Fruit fly (Drosophila melanogaster) whole organism, embryonic: ENCODE data around the gene CG1640.
A peak's percentile ranks its signal among the peaks of the same experiment; 100 is the strongest.

Experiments used
- Bteb2 ChIP-seq: fragments of 200-800 bp; sonication (Bioruptor generic); optimal IDR thresholded peaks from 2 replicates; lab custom pipeline; 2016; ENCODE audit warnings: missing biosample characterization, missing genetic modification characterization
- CG10209 ChIP-seq: fragments of 200-800 bp; sonication (Bioruptor generic); optimal IDR thresholded peaks from 3 replicates; lab custom pipeline; 2017; ENCODE audit warnings: missing biosample characterization, mild to moderate bottlenecking, missing genetic modification characterization, missing genetic modification reagents
- CG11093 ChIP-seq: fragments of 200-800 bp; sonication (Bioruptor generic); IDR thresholded peaks from 3 replicates; pipeline ENCODE4 v1.3.6; 2022; ENCODE audit warnings: missing biosample characterization, missing genetic modification characterization
- CG12104 ChIP-seq: fragments of 200-800 bp; sonication (Bioruptor generic); optimal IDR thresholded peaks from 3 replicates; lab custom pipeline; 2016; ENCODE audit warnings: missing biosample characterization, missing genetic modification characterization
- CG12155 ChIP-seq: fragments of 200-800 bp; sonication (Bioruptor generic); optimal IDR thresholded peaks from 3 replicates; lab custom pipeline; 2016; ENCODE audit warnings: missing biosample characterization, missing genetic modification characterization
- CG13296 ChIP-seq: fragments of 200-800 bp; sonication (Bioruptor generic); optimal IDR thresholded peaks from 3 replicates; lab custom pipeline; 2018; ENCODE audit warnings: missing biosample characterization, mild to moderate bottlenecking, missing genetic modification characterization
- CG13424 ChIP-seq: fragments of 200-800 bp; sonication (Bioruptor generic); optimal IDR thresholded peaks from 2 replicates; lab custom pipeline; 2019; ENCODE audit warnings: missing biosample characterization, mild to moderate bottlenecking, missing genetic modification characterization, moderate library complexity
- CG17359 ChIP-seq: fragments of 200-800 bp; sonication (Bioruptor generic); optimal IDR thresholded peaks from 3 replicates; lab custom pipeline; 2018; ENCODE audit warnings: missing biosample characterization, mild to moderate bottlenecking, missing genetic modification characterization, moderate library complexity
- CG17361 ChIP-seq: fragments of 200-800 bp; sonication (Bioruptor generic); IDR thresholded peaks from 3 replicates; pipeline ENCODE4 v1.3.6; 2022; ENCODE audit warnings: missing biosample characterization, missing genetic modification characterization
- CG18764 ChIP-seq: fragments of 200-800 bp; sonication (Bioruptor generic); optimal IDR thresholded peaks from 3 replicates; lab custom pipeline; 2016; ENCODE audit warnings: missing biosample characterization, missing genetic modification characterization
- CG2116 ChIP-seq: fragments of 200-800 bp; sonication (Bioruptor generic); optimal IDR thresholded peaks from 3 replicates; lab custom pipeline; 2018; ENCODE audit warnings: missing biosample characterization, mild to moderate bottlenecking, missing genetic modification characterization
- CG3065 ChIP-seq: fragments of 200-800 bp; sonication (Bioruptor generic); optimal IDR thresholded peaks from 2 replicates; lab custom pipeline; 2016; ENCODE audit warnings: missing biosample characterization, missing genetic modification characterization
- CG31388 ChIP-seq: fragments of 200-800 bp; sonication (Bioruptor generic); optimal IDR thresholded peaks from 2 replicates; lab custom pipeline; 2016; ENCODE audit warnings: missing biosample characterization, missing genetic modification characterization
- CG3838 ChIP-seq: fragments of 200-800 bp; sonication (Bioruptor generic); optimal IDR thresholded peaks from 3 replicates; lab custom pipeline; 2016; ENCODE audit warnings: missing biosample characterization, missing genetic modification characterization
- CG3995 ChIP-seq: fragments of 200-800 bp; sonication (Bioruptor generic); optimal IDR thresholded peaks from 3 replicates; lab custom pipeline; 2016; ENCODE audit warnings: missing biosample characterization, missing genetic modification characterization
- CG4328 ChIP-seq: fragments of 200-800 bp; sonication (Bioruptor generic); optimal IDR thresholded peaks from 3 replicates; lab custom pipeline; 2017; ENCODE audit warnings: missing biosample characterization, missing genetic modification reagents, missing genetic modification characterization
- CG4360 ChIP-seq: fragments of 200-800 bp; sonication (Bioruptor generic); IDR thresholded peaks from 2 replicates; pipeline ENCODE4 v1.3.6; 2022; ENCODE audit warnings: missing biosample characterization, missing genetic modification characterization
- CG6175 ChIP-seq: fragments of 200-800 bp; sonication (Bioruptor generic); IDR thresholded peaks from 3 replicates; pipeline ENCODE4 v1.3.6; 2022; ENCODE audit warnings: missing biosample characterization, missing genetic modification characterization
- CG6654 ChIP-seq: fragments of 200-800 bp; sonication (Bioruptor generic); optimal IDR thresholded peaks from 2 replicates; lab custom pipeline; 2017; ENCODE audit warnings: missing biosample characterization, mild to moderate bottlenecking, missing genetic modification characterization
- CG7357 ChIP-seq: fragments of 200-800 bp; sonication (Bioruptor generic); IDR thresholded peaks from 3 replicates; pipeline ENCODE4 v1.3.6; 2022; ENCODE audit warnings: missing biosample characterization, missing genetic modification characterization
- CG7556 ChIP-seq: fragments of 200-800 bp; sonication (Bioruptor generic); optimal IDR thresholded peaks from 2 replicates; lab custom pipeline; 2017; ENCODE audit warnings: missing biosample characterization, mild to moderate bottlenecking, missing genetic modification characterization
- D19A ChIP-seq: fragments of 200-800 bp; optimal IDR thresholded peaks from 3 replicates; lab custom pipeline; 2019; ENCODE audit warnings: missing biosample characterization, mild to moderate bottlenecking, missing genetic modification characterization, moderate library complexity
- Dbx ChIP-seq: fragments of 200-800 bp; sonication (Bioruptor generic); IDR thresholded peaks from 3 replicates; pipeline ENCODE4 v1.3.6; 2022; ENCODE audit warnings: missing biosample characterization, missing genetic modification characterization
- Doc2 ChIP-seq: fragments of 200-800 bp; sonication (Bioruptor generic); IDR thresholded peaks from 2 replicates; pipeline ENCODE4 v1.3.6; 2022; ENCODE audit warnings: missing biosample characterization, missing genetic modification characterization
- Doc3 ChIP-seq: fragments of 200-800 bp; sonication (Bioruptor generic); IDR thresholded peaks from 3 replicates; pipeline ENCODE4 v1.3.6; 2022; ENCODE audit warnings: missing biosample characterization, missing genetic modification characterization; ENCODE audit not compliant: partially characterized antibody
- Dref ChIP-seq: fragments of 200-800 bp; sonication (Bioruptor generic); IDR thresholded peaks from 2 replicates; pipeline ENCODE4 v1.3.6; 2022; ENCODE audit warnings: missing biosample characterization, missing genetic modification characterization
- Gug ChIP-seq: fragments of 200-800 bp; sonication (Bioruptor generic); IDR thresholded peaks from 4 replicates; pipeline ENCODE4 v1.3.6; 2022; ENCODE audit warnings: missing biosample characterization, missing genetic modification characterization
- HLH3B ChIP-seq: fragments of 200-800 bp; sonication (Bioruptor generic); IDR thresholded peaks from 2 replicates; pipeline ENCODE4 v1.3.6; 2022; ENCODE audit warnings: missing biosample characterization, missing genetic modification characterization
- HmgD ChIP-seq: fragments of 200-800 bp; sonication (Bioruptor generic); optimal IDR thresholded peaks from 3 replicates; lab custom pipeline; 2016; ENCODE audit warnings: missing biosample characterization, missing genetic modification characterization
- Myb ChIP-seq: fragments of 200-800 bp; sonication (Bioruptor generic); optimal IDR thresholded peaks from 2 replicates; lab custom pipeline; 2016; ENCODE audit warnings: missing biosample characterization, missing genetic modification characterization
- Nf-YB ChIP-seq: fragments of 200-800 bp; sonication (Bioruptor generic); optimal IDR thresholded peaks from 3 replicates; lab custom pipeline; 2019; ENCODE audit warnings: missing biosample characterization, mild to moderate bottlenecking, missing genetic modification characterization, moderate library complexity
- Optix ChIP-seq: fragments of 200-800 bp; sonication (Bioruptor generic); IDR thresholded peaks from 3 replicates; pipeline ENCODE4 v1.3.6; 2022; ENCODE audit warnings: missing biosample characterization, missing genetic modification characterization
- Poxn ChIP-seq: fragments of 200-800 bp; sonication (Bioruptor generic); IDR thresholded peaks from 2 replicates; pipeline ENCODE4 v1.3.6; 2022; ENCODE audit warnings: missing biosample characterization, missing genetic modification characterization
- Spps ChIP-seq: fragments of 200-800 bp; sonication (Bioruptor generic); optimal IDR thresholded peaks from 2 replicates; lab custom pipeline; 2018; ENCODE audit warnings: missing biosample characterization, mild to moderate bottlenecking, missing genetic modification characterization
- TFAM ChIP-seq: fragments of 200-800 bp; sonication (Bioruptor generic); optimal IDR thresholded peaks from 2 replicates; lab custom pipeline; 2017; ENCODE audit warnings: missing biosample characterization, missing genetic modification characterization, inconsistent platforms
- Taf1 ChIP-seq: fragments of 200-800 bp; sonication (Bioruptor generic); IDR thresholded peaks from 2 replicates; pipeline ENCODE4 v1.3.6; 2022; ENCODE audit warnings: missing biosample characterization, missing genetic modification characterization
- bsh ChIP-seq, 2 experiments: fragments of 200-800 bp; sonication (Bioruptor generic); optimal IDR thresholded peaks; 2 replicates each; lab custom pipeline; 2017 to 2018; ENCODE audit warnings: mild to moderate bottlenecking in 2 of 2, missing biosample characterization in 2 of 2, missing genetic modification characterization in 2 of 2, moderate library complexity in 1 of 2
- chinmo ChIP-seq: fragments of 200-800 bp; sonication (Bioruptor generic); IDR thresholded peaks from 4 replicates; pipeline ENCODE4 v1.3.6; 2022; ENCODE audit warnings: missing biosample characterization, missing genetic modification characterization; ENCODE audit not compliant: partially characterized antibody
- croc ChIP-seq: fragments of 200-800 bp; sonication (Bioruptor generic); conservative IDR thresholded peaks from 3 replicates; pipeline ENCODE4 v1.3.6; 2022; ENCODE audit warnings: missing biosample characterization, missing genetic modification characterization
- dmrt11E ChIP-seq: fragments of 200-800 bp; sonication (Bioruptor generic); optimal IDR thresholded peaks from 3 replicates; lab custom pipeline; 2018; ENCODE audit warnings: missing biosample characterization, mild to moderate bottlenecking, missing genetic modification characterization, moderate library complexity
- dysf ChIP-seq: fragments of 200-800 bp; sonication (Bioruptor generic); IDR thresholded peaks from 3 replicates; pipeline ENCODE4 v1.3.6; 2022; ENCODE audit warnings: missing biosample characterization, missing genetic modification characterization
- eyg ChIP-seq: fragments of 200-800 bp; sonication (Bioruptor generic); optimal IDR thresholded peaks from 3 replicates; lab custom pipeline; 2016; ENCODE audit warnings: missing biosample characterization, missing genetic modification characterization
- fd96Cb ChIP-seq: fragments of 200-800 bp; sonication (Bioruptor generic); optimal IDR thresholded peaks from 2 replicates; lab custom pipeline; 2018; ENCODE audit warnings: missing biosample characterization, mild to moderate bottlenecking, missing genetic modification characterization, moderate library complexity
- gro ChIP-seq: fragments of 200-800 bp; sonication (Bioruptor generic); optimal IDR thresholded peaks from 2 replicates; lab custom pipeline; 2016; ENCODE audit warnings: missing biosample characterization, missing genetic modification characterization
- gsb ChIP-seq: fragments of 200-800 bp; sonication (Bioruptor generic); IDR thresholded peaks from 2 replicates; pipeline ENCODE4 v1.3.6; 2022; ENCODE audit warnings: missing biosample characterization, missing genetic modification characterization
- insv ChIP-seq, 2 experiments: fragments of 200-800 bp; sonication (Bioruptor generic); optimal IDR thresholded peaks; 3 replicates each; lab custom pipeline; 2016 to 2018; ENCODE audit warnings: missing biosample characterization in 2 of 2, missing genetic modification characterization in 2 of 2
- maf-S ChIP-seq: fragments of 200-800 bp; sonication (Bioruptor generic); optimal IDR thresholded peaks from 2 replicates; lab custom pipeline; 2016; ENCODE audit warnings: missing biosample characterization, missing genetic modification characterization
- nerfin-1 ChIP-seq: fragments of 200-800 bp; sonication (Bioruptor generic); optimal IDR thresholded peaks from 3 replicates; lab custom pipeline; 2019; ENCODE audit warnings: missing biosample characterization, mild to moderate bottlenecking, missing genetic modification characterization, moderate library complexity
- onecut ChIP-seq: fragments of 200-800 bp; sonication (Bioruptor generic); IDR thresholded peaks from 2 replicates; pipeline ENCODE4 v1.3.6; 2022; ENCODE audit warnings: missing biosample characterization, missing genetic modification characterization
- repo ChIP-seq: fragments of 200-800 bp; sonication (Bioruptor generic); optimal IDR thresholded peaks from 2 replicates; lab custom pipeline; 2016; ENCODE audit warnings: missing biosample characterization, missing genetic modification characterization
- sisA ChIP-seq: fragments of 200-800 bp; sonication (Bioruptor generic); IDR thresholded peaks from 2 replicates; pipeline ENCODE4 v1.3.6; 2022; ENCODE audit warnings: missing biosample characterization, missing genetic modification characterization
- tap ChIP-seq: fragments of 200-800 bp; optimal IDR thresholded peaks from 3 replicates; lab custom pipeline; 2019; ENCODE audit warnings: missing biosample characterization, mild to moderate bottlenecking, missing genetic modification characterization, moderate library complexity

CG1640 gene

dm6 chrX:13323114-13323513 lies 47.3 kb upstream of the CG1640 start (continued):
- TF ChIP-seq CG12155 (GFP tag; lab: Kevin White, UChicago): peak; percentile 60
- no peak for TF ChIP-seq gro (GFP tag; lab: Kevin White, UChicago)
- peak; percentile 46 for TF ChIP-seq CG31388
- peak; percentile 46 for TF ChIP-seq CG3065
- TF ChIP-seq maf-S (GFP tag; lab: Kevin White, UChicago): peak; percentile 73
- TF ChIP-seq CG3995 (GFP tag; lab: Kevin White, UChicago): no peak
- TF ChIP-seq fd96Cb (tag; lab: Kevin White, UChicago): peak; percentile 58
- TF ChIP-seq CG2116 (GFP tag; lab: Kevin White, UChicago): peak; percentile 26
- no peak for TF ChIP-seq Poxn (GFP tag; lab: Robert Waterston, UW)
- TF ChIP-seq dysf: peak; percentile 72
- TF ChIP-seq CG7357 (GFP tag; lab: Robert Waterston, UW): no peak
- TF ChIP-seq CG12104 (GFP tag; lab: Kevin White, UChicago): peak; percentile 53
- peak; percentile 48 for TF ChIP-seq D19A (tag; lab: Kevin White, UChicago)
- peak; percentile 20 for TF ChIP-seq dmrt11E
- no peak for TF ChIP-seq Doc3 (GFP tag; lab: Robert Waterston, UW)
- TF ChIP-seq Nf-YB (GFP tag; lab: Kevin White, UChicago): peak; percentile 30
- TF ChIP-seq Doc2 (GFP tag; lab: Robert Waterston, UW): no peak
- TF ChIP-seq repo (GFP tag; lab: Kevin White, UChicago): peak; percentile 39
- no peak for TF ChIP-seq HLH3B (GFP tag; lab: Robert Waterston, UW)
- TF ChIP-seq CG10209 (GFP tag; lab: Kevin White, UChicago): peak; percentile 62
- peak; percentile 57 for TF ChIP-seq CG13296 (GFP tag; lab: Kevin White, UChicago)
- no peak for TF ChIP-seq gsb (GFP tag; lab: Robert Waterston, UW)
- TF ChIP-seq CG11093 (GFP tag; lab: Robert Waterston, UW): peak; percentile 60; the same call in 2 of the 3 replicates
- TF ChIP-seq CG17359: peak; percentile 66
- peak; percentile 63 for TF ChIP-seq CG7556 (GFP tag; lab: Kevin White, UChicago)
- TF ChIP-seq eyg: peak; percentile 26
- TF ChIP-seq CG13424 (tag; lab: Kevin White, UChicago): peak; percentile 68
- peak; percentile 46 for TF ChIP-seq Myb (GFP tag; lab: Kevin White, UChicago)
- TF ChIP-seq nerfin-1 (tag; lab: Kevin White, UChicago): no peak
- no peak for TF ChIP-seq Optix (GFP tag; lab: Robert Waterston, UW)
- no peak for TF ChIP-seq croc (GFP tag; lab: Robert Waterston, UW)
- TF ChIP-seq CG6654 (GFP tag; lab: Kevin White, UChicago): no peak
- TF ChIP-seq Bteb2: peak; percentile 74
- 0 out of 4 replicates have a peak, but pooled peaks have one; percentile 26 for TF ChIP-seq Gug
- no peak for TF ChIP-seq CG3838 (GFP tag; lab: Kevin White, UChicago)
- TF ChIP-seq HmgD (GFP tag; lab: Kevin White, UChicago): no peak
- TF ChIP-seq TFAM (GFP tag; lab: Kevin White, UChicago): no peak
- peak; percentile 80 for TF ChIP-seq CG17361 (GFP tag; lab: Robert Waterston, UW)
- TF ChIP-seq Taf1 (GFP tag; lab: Robert Waterston, UW): no peak
- peak; percentile 59 for TF ChIP-seq CG18764 (GFP tag; lab: Kevin White, UChicago)
- no peak for TF ChIP-seq chinmo (GFP tag; lab: Robert Waterston, UW)
- no peak for TF ChIP-seq onecut
- TF ChIP-seq insv (GFP tag; optimal IDR thresholded peaks at IDR 0.05; lab: Kevin White, UChicago): no peak
- TF ChIP-seq Dref: no peak
- no peak for TF ChIP-seq CG4328 (GFP tag; lab: Kevin White, UChicago)
- no peak for TF ChIP-seq tap (tag; lab: Kevin White, UChicago)
- TF ChIP-seq sisA (GFP tag; lab: Robert Waterston, UW): peak; percentile 67
- no peak for TF ChIP-seq CG6175 (GFP tag; lab: Robert Waterston, UW)
- TF ChIP-seq Spps (tag; lab: Kevin White, UChicago): no peak
- no peak for TF ChIP-seq CG4360 (GFP tag; lab: Robert Waterston, UW)
- peak in 1 of 2 experiments; percentile 52 for TF ChIP-seq bsh (GFP tag; optimal IDR thresholded peaks at IDR 0.05; lab: Kevin White, UChicago)
- peak; percentile 35; the same call in 1 of the 3 replicates for TF ChIP-seq Dbx (GFP tag; lab: Robert Waterston, UW)
